Fruit fly (Drosophila melanogaster) whole organism, embryonic: ENCODE measurements around the gene CG43116.
A peak's percentile ranks its signal among the peaks of the same experiment; 100 is the strongest.

Experiments
- CG10959 ChIP-seq: fragments of 200-800 bp; sonication (Bioruptor generic); IDR thresholded peaks from 2 replicates; pipeline ENCODE4 v1.3.6; 2022; ENCODE audit warnings: missing biosample characterization, missing genetic modification characterization
- CG12155 ChIP-seq: fragments of 200-800 bp; sonication (Bioruptor generic); optimal IDR thresholded peaks from 3 replicates; lab custom pipeline; 2016; ENCODE audit warnings: missing biosample characterization, missing genetic modification characterization
- CG12659 ChIP-seq: fragments of 200-800 bp; sonication (Bioruptor generic); optimal IDR thresholded peaks from 3 replicates; lab custom pipeline; 2017; ENCODE audit warnings: mild to moderate bottlenecking, missing biosample characterization, missing genetic modification reagents, missing genetic modification characterization
- CG12744 ChIP-seq: fragments of 200-800 bp; sonication (Bioruptor generic); optimal IDR thresholded peaks from 2 replicates; lab custom pipeline; 2016; ENCODE audit warnings: missing biosample characterization, missing genetic modification characterization
- CG12769 ChIP-seq: fragments of 200-800 bp; sonication (Bioruptor generic); optimal IDR thresholded peaks from 2 replicates; lab custom pipeline; 2019; ENCODE audit warnings: missing biosample characterization, mild to moderate bottlenecking, missing genetic modification characterization, moderate library complexity
- CG13894 ChIP-seq: fragments of 200-800 bp; sonication (Bioruptor generic); optimal IDR thresholded peaks from 3 replicates; lab custom pipeline; 2018; ENCODE audit warnings: missing biosample characterization, mild to moderate bottlenecking, missing genetic modification characterization, moderate library complexity
- CG15073 ChIP-seq: fragments of 200-800 bp; sonication (Bioruptor generic); optimal IDR thresholded peaks from 2 replicates; lab custom pipeline; 2016; ENCODE audit warnings: missing biosample characterization, missing genetic modification characterization
- CG15696 ChIP-seq: fragments of 200-800 bp; sonication (Bioruptor generic); optimal IDR thresholded peaks from 2 replicates; lab custom pipeline; 2019; ENCODE audit warnings: missing biosample characterization, mild to moderate bottlenecking, missing genetic modification characterization, moderate library complexity
- CG17385 ChIP-seq: fragments of 200-800 bp; sonication (Bioruptor generic); optimal IDR thresholded peaks from 3 replicates; lab custom pipeline; 2018; ENCODE audit warnings: missing biosample characterization, mild to moderate bottlenecking, missing genetic modification characterization
- CG17829 ChIP-seq: fragments of 200-800 bp; optimal IDR thresholded peaks from 2 replicates; lab custom pipeline; 2019; ENCODE audit warnings: missing biosample characterization, mild to moderate bottlenecking, missing genetic modification characterization, moderate library complexity
- CG18011 ChIP-seq: fragments of 200-800 bp; sonication (Bioruptor generic); optimal IDR thresholded peaks from 2 replicates; lab custom pipeline; 2017; ENCODE audit warnings: missing biosample characterization, missing genetic modification characterization, mild to moderate bottlenecking, moderate library complexity, missing genotype
- CG2129 ChIP-seq: fragments of 200-800 bp; sonication (Bioruptor generic); IDR thresholded peaks from 2 replicates; pipeline ENCODE4 v1.3.6; 2022; ENCODE audit warnings: missing biosample characterization, missing genetic modification characterization; ENCODE audit not compliant: partially characterized antibody
- CG4820 ChIP-seq: fragments of 200-800 bp; sonication (Bioruptor generic); optimal IDR thresholded peaks from 3 replicates; lab custom pipeline; 2016; ENCODE audit warnings: missing biosample characterization, missing genetic modification characterization
- CG5180 ChIP-seq: fragments of 200-800 bp; sonication (Bioruptor generic); optimal IDR thresholded peaks from 3 replicates; lab custom pipeline; 2017; ENCODE audit warnings: missing biosample characterization, missing genetic modification characterization, mild to moderate bottlenecking, moderate library complexity, missing genetic modification reagents
- CG6654 ChIP-seq: fragments of 200-800 bp; sonication (Bioruptor generic); optimal IDR thresholded peaks from 2 replicates; lab custom pipeline; 2017; ENCODE audit warnings: missing biosample characterization, mild to moderate bottlenecking, missing genetic modification characterization
- CG7372 ChIP-seq: fragments of 200-800 bp; sonication (Bioruptor generic); IDR thresholded peaks from 2 replicates; pipeline ENCODE4 v1.3.6; 2022; ENCODE audit warnings: missing biosample characterization, missing genetic modification characterization
- CG8388 ChIP-seq: fragments of 200-800 bp; sonication (Bioruptor generic); optimal IDR thresholded peaks from 2 replicates; lab custom pipeline; 2019; ENCODE audit warnings: missing biosample characterization, mild to moderate bottlenecking, missing genetic modification characterization, moderate library complexity
- CG8944 ChIP-seq: fragments of 200-800 bp; sonication (Bioruptor generic); optimal IDR thresholded peaks from 3 replicates; lab custom pipeline; 2016; ENCODE audit warnings: missing biosample characterization, missing genetic modification characterization
- Dip2 ChIP-seq: fragments of 200-800 bp; sonication (Bioruptor generic); IDR thresholded peaks from 2 replicates; pipeline ENCODE4 v1.3.6; 2022; ENCODE audit warnings: missing biosample characterization, missing genetic modification characterization
- Drgx ChIP-seq: fragments of 200-800 bp; sonication (Bioruptor generic); IDR thresholded peaks from 2 replicates; pipeline ENCODE4 v1.3.6; 2022; ENCODE audit warnings: missing biosample characterization, missing genetic modification characterization
- HLH54F ChIP-seq: fragments of 200-800 bp; sonication (Bioruptor generic); optimal IDR thresholded peaks from 3 replicates; lab custom pipeline; 2016; ENCODE audit warnings: missing biosample characterization, missing genetic modification characterization
- Lhr ChIP-seq: fragments of 200-800 bp; sonication (Bioruptor generic); optimal IDR thresholded peaks from 3 replicates; lab custom pipeline; 2017; ENCODE audit warnings: mild to moderate bottlenecking, missing biosample characterization, missing genetic modification reagents, missing genetic modification characterization
- Lpt ChIP-seq: fragments of >200 bp; optimal IDR thresholded peaks from 2 replicates; lab custom pipeline; 2018; ENCODE audit warnings: missing biosample characterization, missing genetic modification characterization
- MESR4 ChIP-seq: fragments of 200-800 bp; sonication (Bioruptor generic); optimal IDR thresholded peaks from 2 replicates; lab custom pipeline; 2018; ENCODE audit warnings: missing biosample characterization, mild to moderate bottlenecking, missing genetic modification characterization, moderate library complexity
- Mrtf ChIP-seq: fragments of 200-800 bp; sonication (Bioruptor generic); IDR thresholded peaks from 3 replicates; pipeline ENCODE4 v1.3.6; 2022; ENCODE audit warnings: missing biosample characterization, missing genetic modification characterization
- Myb ChIP-seq: fragments of 200-800 bp; sonication (Bioruptor generic); optimal IDR thresholded peaks from 2 replicates; lab custom pipeline; 2016; ENCODE audit warnings: missing biosample characterization, missing genetic modification characterization
- Nf-YB ChIP-seq: fragments of 200-800 bp; sonication (Bioruptor generic); optimal IDR thresholded peaks from 3 replicates; lab custom pipeline; 2019; ENCODE audit warnings: missing biosample characterization, mild to moderate bottlenecking, missing genetic modification characterization, moderate library complexity
- cg ChIP-seq: fragments of 200-800 bp; sonication (Bioruptor generic); optimal IDR thresholded peaks from 3 replicates; lab custom pipeline; 2019; ENCODE audit warnings: missing biosample characterization, mild to moderate bottlenecking, missing genetic modification characterization, moderate library complexity
- chm ChIP-seq: fragments of 200-800 bp; sonication (Bioruptor generic); IDR thresholded peaks from 2 replicates; pipeline ENCODE4 v1.3.6; 2022; ENCODE audit warnings: missing biosample characterization, missing genetic modification characterization
- dmrt99B ChIP-seq: fragments of 200-800 bp; sonication (Bioruptor generic); optimal IDR thresholded peaks from 2 replicates; lab custom pipeline; 2018; ENCODE audit warnings: missing biosample characterization, mild to moderate bottlenecking, missing genetic modification characterization, moderate library complexity
- dpn ChIP-seq, 2 experiments: fragments of 200-800 bp; sonication (Bioruptor generic); optimal IDR thresholded peaks; 3 replicates each; lab custom pipeline; 2016; ENCODE audit warnings: missing biosample characterization in 2 of 2, missing genetic modification characterization in 2 of 2
- ems ChIP-seq: fragments of 200-800 bp; sonication (Bioruptor generic); optimal IDR thresholded peaks from 3 replicates; lab custom pipeline; 2016; ENCODE audit warnings: missing biosample characterization, missing genetic modification characterization
- en ChIP-seq: fragments of 200-800 bp; sonication (Bioruptor generic); optimal IDR thresholded peaks from 2 replicates; lab custom pipeline; 2016; ENCODE audit warnings: missing biosample characterization, missing genetic modification characterization
- eve ChIP-seq, 2 experiments: fragments of >200 bp; optimal IDR thresholded peaks; 2 replicates each; lab custom pipeline; 2017; ENCODE audit warnings: missing biosample characterization in 2 of 2, missing genetic modification characterization in 2 of 2
- fd102C ChIP-seq: fragments of 200-800 bp; sonication (Bioruptor generic); optimal IDR thresholded peaks from 2 replicates; lab custom pipeline; 2018; ENCODE audit warnings: missing biosample characterization, mild to moderate bottlenecking, missing genetic modification characterization, moderate library complexity
- fd96Cb ChIP-seq: fragments of 200-800 bp; sonication (Bioruptor generic); optimal IDR thresholded peaks from 2 replicates; lab custom pipeline; 2018; ENCODE audit warnings: missing biosample characterization, mild to moderate bottlenecking, missing genetic modification characterization, moderate library complexity
- gcm2 ChIP-seq: fragments of 200-800 bp; sonication (Bioruptor generic); optimal IDR thresholded peaks from 2 replicates; lab custom pipeline; 2016; ENCODE audit warnings: missing biosample characterization, missing genetic modification characterization
- gem ChIP-seq: fragments of 200-800 bp; sonication (Bioruptor generic); optimal IDR thresholded peaks from 2 replicates; lab custom pipeline; 2019; ENCODE audit warnings: missing biosample characterization, mild to moderate bottlenecking, missing genetic modification characterization, moderate library complexity
- gsb-n ChIP-seq: fragments of 200-800 bp; sonication (Bioruptor generic); optimal IDR thresholded peaks from 3 replicates; lab custom pipeline; 2018; ENCODE audit warnings: missing biosample characterization, mild to moderate bottlenecking, missing genetic modification characterization
- lmd ChIP-seq: fragments of 200-800 bp; sonication (Bioruptor generic); IDR thresholded peaks from 2 replicates; pipeline ENCODE4 v1.3.6; 2022; ENCODE audit warnings: missing biosample characterization, missing genetic modification characterization
- nau ChIP-seq: fragments of 200-800 bp; sonication (Bioruptor generic); optimal IDR thresholded peaks from 3 replicates; lab custom pipeline; 2017; ENCODE audit warnings: missing biosample characterization, mild to moderate bottlenecking, missing genetic modification characterization, missing genetic modification reagents
- pita ChIP-seq: fragments of 200-800 bp; sonication (Bioruptor generic); optimal IDR thresholded peaks from 2 replicates; lab custom pipeline; 2017; ENCODE audit warnings: missing biosample characterization, mild to moderate bottlenecking, missing genetic modification characterization
- pnt ChIP-seq: fragments of 200-800 bp; sonication (Bioruptor generic); optimal IDR thresholded peaks from 3 replicates; lab custom pipeline; 2016; ENCODE audit warnings: missing biosample characterization, missing genetic modification characterization
- sob ChIP-seq: fragments of 200-800 bp; sonication (Bioruptor generic); IDR thresholded peaks from 2 replicates; pipeline ENCODE4 v1.3.6; 2022; ENCODE audit warnings: missing biosample characterization, missing genetic modification characterization
- sug ChIP-seq: fragments of 200-800 bp; optimal IDR thresholded peaks from 2 replicates; lab custom pipeline; 2019; ENCODE audit warnings: missing biosample characterization, mild to moderate bottlenecking, missing genetic modification characterization, moderate library complexity
- trem ChIP-seq: fragments of 200-800 bp; optimal IDR thresholded peaks from 3 replicates; lab custom pipeline; 2019; ENCODE audit warnings: missing biosample characterization, mild to moderate bottlenecking, missing genetic modification characterization, moderate library complexity
- ttk ChIP-seq: fragments of 200-800 bp; sonication (Bioruptor generic); IDR thresholded peaks from 2 replicates; pipeline ENCODE4 v2.1.2; 2022; ENCODE audit warnings: missing biosample characterization, missing genetic modification characterization
- twi ChIP-seq: fragments of 200-800 bp; optimal IDR thresholded peaks from 2 replicates; lab custom pipeline; 2019; ENCODE audit warnings: missing biosample characterization, mild to moderate bottlenecking, missing genetic modification characterization, moderate library complexity
- wek ChIP-seq: fragments of 200-800 bp; sonication (Bioruptor generic); optimal IDR thresholded peaks from 3 replicates; lab custom pipeline; 2018; ENCODE audit warnings: missing biosample characterization, mild to moderate bottlenecking, missing genetic modification characterization, moderate library complexity

The CG43116 gene

dm6 chr3R:26021195-26021914 is 24.6 kb upstream of the CG43116 start (continued):
- TF ChIP-seq gsb-n (tag; lab: Kevin White, UChicago), result peak; percentile 96
- TF ChIP-seq dpn (GFP tag; optimal IDR thresholded peaks at IDR 0.05; lab: Kevin White, UChicago), result peak; percentile 87
- peak; percentile 89 for TF ChIP-seq CG6654 (GFP tag; lab: Kevin White, UChicago)
- peak; percentile 96 for TF ChIP-seq CG15696 (tag; lab: Kevin White, UChicago)
- TF ChIP-seq CG12659, result peak; percentile 97
- peak; percentile 94 for TF ChIP-seq trem (tag; lab: Kevin White, UChicago)
- peak; percentile 98 for TF ChIP-seq CG12769 (tag; lab: Kevin White, UChicago)
- TF ChIP-seq lmd (GFP tag; lab: Robert Waterston, UW), result peak; percentile 92
- peak; percentile 67 for TF ChIP-seq en (GFP tag; lab: Kevin White, UChicago)
- peak; percentile 64 for TF ChIP-seq CG15073 (GFP tag; lab: Kevin White, UChicago)
- peak; percentile 97 for TF ChIP-seq dmrt99B
- TF ChIP-seq Myb (GFP tag; lab: Kevin White, UChicago), result peak; percentile 63
- no peak for TF ChIP-seq CG13894 (tag; lab: Kevin White, UChicago)
- peak; percentile 85 for TF ChIP-seq Nf-YB (GFP tag; lab: Kevin White, UChicago)
- peak; percentile 69 for TF ChIP-seq ttk
- TF ChIP-seq gcm2, result peak; percentile 15
- TF ChIP-seq ems (GFP tag; lab: Kevin White, UChicago), result peak; percentile 39
- no peak for TF ChIP-seq Lpt (GFP tag; lab: Kevin White, UChicago)
- peak; percentile 76 for TF ChIP-seq HLH54F (GFP tag; lab: Kevin White, UChicago)
- peak; percentile 53 for TF ChIP-seq cg
- TF ChIP-seq CG8944, result peak; percentile 74
- TF ChIP-seq nau (GFP tag; lab: Kevin White, UChicago), result peak; percentile 92
- TF ChIP-seq CG7372, result peak; percentile 84
- TF ChIP-seq wek, result no peak
- 0 out of 3 replicates have a peak, but pooled peaks have one; percentile 64 for TF ChIP-seq Mrtf (GFP tag; lab: Robert Waterston, UW)
- no peak for TF ChIP-seq Dip2 (GFP tag; lab: Robert Waterston, UW)
- TF ChIP-seq Lhr, result peak; percentile 81
- peak; percentile 95 for TF ChIP-seq CG4820 (GFP tag; lab: Kevin White, UChicago)
- TF ChIP-seq eve (GFP tag; optimal IDR thresholded peaks at IDR 0.05; lab: Kevin White, UChicago), result no peak
- no peak for TF ChIP-seq MESR4 (GFP tag; lab: Kevin White, UChicago)
- no peak; the same call in 1 of the 2 replicates for TF ChIP-seq sob (GFP tag; lab: Robert Waterston, UW)
- peak; percentile 86 for TF ChIP-seq CG12744 (GFP tag; lab: Kevin White, UChicago)
- TF ChIP-seq Drgx, result peak; percentile 53; the same call in 1 of the 2 replicates
- TF ChIP-seq chm (GFP tag; lab: Robert Waterston, UW), result no peak
- peak; percentile 91 for TF ChIP-seq twi (tag; lab: Kevin White, UChicago)
- TF ChIP-seq pnt (GFP tag; lab: Kevin White, UChicago), result peak; percentile 76
- TF ChIP-seq CG5180 (GFP tag; lab: Kevin White, UChicago), result peak; percentile 87
- TF ChIP-seq CG8388 (GFP tag; lab: Kevin White, UChicago), result peak; percentile 94
- peak; percentile 98 for TF ChIP-seq gem (tag; lab: Kevin White, UChicago)
- no peak for TF ChIP-seq pita (GFP tag; lab: Kevin White, UChicago)
- TF ChIP-seq CG10959, result peak; percentile 71
- peak; percentile 96 for TF ChIP-seq fd96Cb (tag; lab: Kevin White, UChicago)
- TF ChIP-seq CG12155 (GFP tag; lab: Kevin White, UChicago), result peak; percentile 90
- TF ChIP-seq sug, result peak; percentile 99
- TF ChIP-seq fd102C (GFP tag; lab: Kevin White, UChicago), result peak; percentile 60
- TF ChIP-seq CG17385 (GFP tag; lab: Kevin White, UChicago), result peak; percentile 92
- peak; percentile 96 for TF ChIP-seq CG17829 (tag; lab: Kevin White, UChicago)
- peak; percentile 75 for TF ChIP-seq CG18011
- TF ChIP-seq CG2129 (GFP tag; lab: Robert Waterston, UW), result no peak
